Worm (Caenorhabditis elegans) whole organism, mixed stage, embryonic: ENCODE measurements around the gene ruvb-1.
A peak's percentile ranks its signal among the peaks of the same experiment; 100 is the strongest.

ENCODE experiments used
- M03D4.4 ChIP-seq: sonication (generic microtip); optimal IDR thresholded peaks from 2 replicates; lab custom pipeline; 2017; ENCODE audit warnings: mild to moderate bottlenecking, missing genetic modification characterization, missing compliant biosample characterization
- bed-3 ChIP-seq: fragments of 200-800 bp; sonication (Bioruptor generic); optimal IDR thresholded peaks from 3 replicates; lab custom pipeline; 2018; ENCODE audit warnings: mild to moderate bottlenecking, missing genetic modification characterization, moderate library complexity, missing compliant biosample characterization
- ceh-43 ChIP-seq: fragments of 200-800 bp; sonication (Bioruptor generic); optimal IDR thresholded peaks from 2 replicates; lab custom pipeline; 2018; ENCODE audit warnings: mild to moderate bottlenecking, missing genetic modification characterization, moderate library complexity, missing compliant biosample characterization
- ceh-83 ChIP-seq: fragments of 200-800 bp; sonication (Bioruptor generic); optimal IDR thresholded peaks from 2 replicates; lab custom pipeline; 2018; ENCODE audit warnings: mild to moderate bottlenecking, missing genetic modification characterization, missing compliant biosample characterization
- ces-1 ChIP-seq: fragments of 150-350 bp; optimal IDR thresholded peaks from 2 replicates; lab custom pipeline; 2014; ENCODE audit warnings: missing biosample characterization, missing genetic modification reagents, missing genetic modification characterization
- cnd-1 ChIP-seq: fragments of 200-800 bp; sonication (Bioruptor generic); optimal IDR thresholded peaks from 2 replicates; lab custom pipeline; 2018; ENCODE audit warnings: mild to moderate bottlenecking, missing genetic modification characterization, missing compliant biosample characterization
- drap-1 ChIP-seq: fragments of 200-800 bp; sonication (Bioruptor generic); optimal IDR thresholded peaks from 3 replicates; lab custom pipeline; 2018; ENCODE audit warnings: mild to moderate bottlenecking, missing genetic modification characterization, missing compliant biosample characterization
- elt-1 ChIP-seq: sonication (generic microtip); optimal IDR thresholded peaks from 2 replicates; lab custom pipeline; 2017; ENCODE audit warnings: missing genetic modification characterization, mild to moderate bottlenecking, missing compliant biosample characterization, antibody characterized with exemption, moderate library complexity, borderline replicate concordance; ENCODE audit not compliant: insufficient read depth
- elt-3 ChIP-seq: fragments of 150-350 bp; optimal IDR thresholded peaks from 2 replicates; lab custom pipeline; 2014; ENCODE audit warnings: missing biosample characterization, missing genetic modification characterization
- flh-1 ChIP-seq: fragments of 200-800 bp; sonication (Bioruptor generic); optimal IDR thresholded peaks from 2 replicates; lab custom pipeline; 2018; ENCODE audit warnings: mild to moderate bottlenecking, missing genetic modification characterization, moderate library complexity, missing compliant biosample characterization
- lin-13 ChIP-seq: fragments of 150-350 bp; optimal IDR thresholded peaks from 2 replicates; lab custom pipeline; 2014; ENCODE audit warnings: missing biosample characterization, missing genetic modification characterization
- lin-32 ChIP-seq: fragments of 200-800 bp; sonication (Bioruptor generic); optimal IDR thresholded peaks from 2 replicates; lab custom pipeline; 2018; ENCODE audit warnings: mild to moderate bottlenecking, missing genetic modification characterization, missing compliant biosample characterization
- lsy-2 ChIP-seq: fragments of 150-350 bp; optimal IDR thresholded peaks from 2 replicates; lab custom pipeline; 2014; ENCODE audit warnings: missing biosample characterization, missing genetic modification characterization
- mab-5 ChIP-seq: fragments of 150-350 bp; optimal IDR thresholded peaks from 2 replicates; lab custom pipeline; 2014; ENCODE audit warnings: missing biosample characterization, missing genetic modification characterization
- mep-1 ChIP-seq: fragments of 150-350 bp; optimal IDR thresholded peaks from 2 replicates; lab custom pipeline; 2017; ENCODE audit warnings: missing biosample characterization, missing genetic modification reagents, missing genetic modification characterization, inconsistent platforms
- mls-2 ChIP-seq: sonication (generic microtip); optimal IDR thresholded peaks from 2 replicates; lab custom pipeline; 2016; ENCODE audit warnings: mild to moderate bottlenecking, missing genetic modification characterization, moderate library complexity, missing compliant biosample characterization
- nhr-2 ChIP-seq: fragments of 150-350 bp; optimal IDR thresholded peaks from 2 replicates; lab custom pipeline; 2014; ENCODE audit warnings: missing biosample characterization, missing genetic modification characterization
- nhr-237 ChIP-seq: fragments of 150-350 bp; optimal IDR thresholded peaks from 2 replicates; lab custom pipeline; 2014; ENCODE audit warnings: missing biosample characterization, missing genetic modification characterization
- nhr-28 ChIP-seq: fragments of 150-350 bp; optimal IDR thresholded peaks from 2 replicates; lab custom pipeline; 2014; ENCODE audit warnings: missing biosample characterization, missing genetic modification characterization
- nhr-76 ChIP-seq: sonication (generic microtip); optimal IDR thresholded peaks from 2 replicates; lab custom pipeline; 2017; ENCODE audit warnings: missing biosample characterization, missing genetic modification characterization
- pha-4 ChIP-seq: fragments of 150-350 bp; optimal IDR thresholded peaks from 2 replicates; lab custom pipeline; 2018; ENCODE audit warnings: missing biosample characterization, missing genetic modification reagents, missing genetic modification characterization
- sptf-1 ChIP-seq: sonication (generic microtip); optimal IDR thresholded peaks from 2 replicates; lab custom pipeline; 2017; ENCODE audit warnings: mild to moderate bottlenecking, missing genetic modification characterization, moderate library complexity, missing compliant biosample characterization
- tbx-8 ChIP-seq: fragments of 200-800 bp; sonication (Bioruptor generic); optimal IDR thresholded peaks from 2 replicates; lab custom pipeline; 2018; ENCODE audit warnings: mild to moderate bottlenecking, missing genetic modification characterization, moderate library complexity, missing compliant biosample characterization
- unc-120 ChIP-seq: sonication (generic microtip); optimal IDR thresholded peaks from 2 replicates; lab custom pipeline; 2017; ENCODE audit warnings: missing genetic modification characterization, missing compliant biosample characterization; ENCODE audit not compliant: poor library complexity, severe bottlenecking
- unc-39 ChIP-seq: fragments of 150-350 bp; optimal IDR thresholded peaks from 2 replicates; lab custom pipeline; 2014; ENCODE audit warnings: missing biosample characterization, missing genetic modification characterization
- unc-62 ChIP-seq: fragments of 150-350 bp; optimal IDR thresholded peaks from 2 replicates; lab custom pipeline; 2014; ENCODE audit warnings: missing biosample characterization, missing genetic modification reagents, missing genetic modification characterization
- zip-8 ChIP-seq: fragments of 150-350 bp; optimal IDR thresholded peaks from 2 replicates; lab custom pipeline; 2014; ENCODE audit warnings: missing biosample characterization, missing genetic modification characterization
- ztf-11 ChIP-seq: fragments of 150-350 bp; optimal IDR thresholded peaks from 2 replicates; lab custom pipeline; 2014; ENCODE audit warnings: missing biosample characterization, missing genetic modification characterization

ruvb-1 gene

ce11 chrV:9984821-9985220 is 4.2 kb upstream of the ruvb-1 start:
- no peak for TF ChIP-seq mls-2 (tag; lab: Kevin White, UChicago)
- TF ChIP-seq nhr-76, result no peak
- TF ChIP-seq mep-1, result no peak
- no peak for TF ChIP-seq unc-39 (tag; lab: Kevin White, UChicago)
- TF ChIP-seq lin-32 (GFP tag; lab: Kevin White, UChicago), result no peak
- TF ChIP-seq tbx-8 (GFP tag; lab: Kevin White, UChicago), result no peak
- no peak for TF ChIP-seq unc-120 (tag; lab: Kevin White, UChicago)
- no peak for TF ChIP-seq ztf-11 (tag; lab: Kevin White, UChicago)
- TF ChIP-seq ces-1 (GFP tag; lab: Kevin White, UChicago), result no peak
- TF ChIP-seq elt-3 (tag; lab: Kevin White, UChicago), result no peak
- TF ChIP-seq cnd-1 (tag; lab: Kevin White, UChicago), result no peak
- no peak for TF ChIP-seq nhr-237 (tag; lab: Kevin White, UChicago)
- no peak for TF ChIP-seq ceh-83 (GFP tag; lab: Kevin White, UChicago)
- no peak for TF ChIP-seq sptf-1 (tag; lab: Kevin White, UChicago)
- TF ChIP-seq zip-8 (tag; lab: Kevin White, UChicago), result no peak
- TF ChIP-seq nhr-2 (tag; lab: Kevin White, UChicago), result no peak
- TF ChIP-seq mab-5, result no peak
- no peak for TF ChIP-seq drap-1 (GFP tag; lab: Kevin White, UChicago)
- no peak for TF ChIP-seq unc-62
- no peak for TF ChIP-seq lin-13 (tag; lab: Kevin White, UChicago)

- TF ChIP-seq tbx-8 (GFP tag; lab: Kevin White, UChicago), result no peak
- TF ChIP-seq ceh-43 (GFP tag; lab: Kevin White, UChicago), result no peak
- TF ChIP-seq lin-32 (GFP tag; lab: Kevin White, UChicago), result no peak
- no peak for TF ChIP-seq unc-39 (tag; lab: Kevin White, UChicago)
- TF ChIP-seq flh-1 (GFP tag; lab: Kevin White, UChicago), result no peak
- no peak for TF ChIP-seq bed-3 (GFP tag; lab: Kevin White, UChicago)
- no peak for TF ChIP-seq mab-5
- TF ChIP-seq sptf-1 (tag; lab: Kevin White, UChicago), result no peak
- TF ChIP-seq elt-1, result no peak
- no peak for TF ChIP-seq drap-1 (GFP tag; lab: Kevin White, UChicago)
Measured at ce11 chrV:9983529-9983928, 2.9 kb upstream of the ruvb-1 start.

- no peak for TF ChIP-seq nhr-28
Measured at ce11 chrV:9982568-9982967, 2.0 kb upstream of the ruvb-1 start, which contains the start of gene C27H6.9. Gene C27H6.9 (plus strand): TSS chrV:9982868.

ce11 chrV:9978425-9978824 is 2.2 kb downstream of the ruvb-1 start:
- TF ChIP-seq ces-1 (GFP tag; lab: Kevin White, UChicago) (peak; percentile 46), tbx-8 (GFP tag; lab: Kevin White, UChicago) (no peak), mab-5 (no peak), ceh-43 (GFP tag; lab: Kevin White, UChicago) (no peak), M03D4.4 (tag; lab: Kevin White, UChicago) (no peak), lsy-2 (tag; lab: Kevin White, UChicago) (no peak), flh-1 (GFP tag; lab: Kevin White, UChicago) (no peak), nhr-28 (no peak)

- TF ChIP-seq ces-1 (GFP tag; lab: Kevin White, UChicago) (peak; percentile 89), elt-3 (tag; lab: Kevin White, UChicago) (no peak)
Measured at ce11 chrV:9977211-9977610, 3.4 kb downstream of the ruvb-1 start.

- TF ChIP-seq lin-32 (GFP tag; lab: Kevin White, UChicago), result no peak
- TF ChIP-seq pha-4 (tag; lab: Kevin White, UChicago), result no peak
- TF ChIP-seq flh-1 (GFP tag; lab: Kevin White, UChicago), result no peak
- no peak for TF ChIP-seq M03D4.4 (tag; lab: Kevin White, UChicago)
- TF ChIP-seq elt-1, result no peak
- no peak for TF ChIP-seq mls-2 (tag; lab: Kevin White, UChicago)
- no peak for TF ChIP-seq nhr-237 (tag; lab: Kevin White, UChicago)
Measured at ce11 chrV:9976138-9976537, 4.5 kb downstream of the ruvb-1 start, which contains the start of gene unc-41. Gene unc-41 (minus strand): TSS chrV:9976238.
